Fruit fly (Drosophila melanogaster) S2 (cell line): ENCODE results near the gene CG9297.

Experiments used
- CG8478 ChIP-seq: fragments of >200 bp; optimal IDR thresholded peaks from 2 replicates; lab custom pipeline; 2018
- CTCF ChIP-seq, 2 experiments: fragments of >200 bp; optimal IDR thresholded peaks; 2 replicates each; lab custom pipeline; 2018

The CG9297 gene

dm6 chr3R:13807906-13808305 lies 36.6 kb downstream of the CG9297 start:
- TF ChIP-seq CG8478 (lab: Kevin White, UChicago) (no peak), CTCF (optimal IDR thresholded peaks at IDR 0.05; lab: Kevin White, UChicago) (no peak)

dm6 chr3R:13809261-13809660 lies 38.0 kb downstream of the CG9297 start:
- TF ChIP-seq CTCF (optimal IDR thresholded peaks at IDR 0.05; lab: Kevin White, UChicago) (no peak), CG8478 (lab: Kevin White, UChicago) (no peak)

dm6 chr3R:13810308-13810707 lies 39.0 kb downstream of the CG9297 start:
- TF ChIP-seq CTCF (optimal IDR thresholded peaks at IDR 0.05; lab: Kevin White, UChicago), result no peak
- TF ChIP-seq CG8478 (lab: Kevin White, UChicago), result no peak

- no peak for TF ChIP-seq CG8478 (lab: Kevin White, UChicago)
Measured at dm6 chr3R:13811737-13812136, 40.4 kb downstream of the CG9297 start.

- no peak for TF ChIP-seq CTCF (optimal IDR thresholded peaks at IDR 0.05; lab: Kevin White, UChicago)
- no peak for TF ChIP-seq CG8478 (lab: Kevin White, UChicago)
Measured at dm6 chr3R:13812736-13813250, 41.5 kb downstream of the CG9297 start, which contains the start of the genes tal-1A, tal-2A, tal-3A and tal-AA. tal-1A (plus strand) TSS chr3R:13813109. tal-2A (plus strand) TSS chr3R:13813109. tal-3A (plus strand) TSS chr3R:13813109. tal-AA (plus strand) TSS chr3R:13813109.

dm6 chr3R:13815022-13815440 lies 43.7 kb downstream of the CG9297 start:
- TF ChIP-seq CTCF (optimal IDR thresholded peaks at IDR 0.05; lab: Kevin White, UChicago) (no peak), CG8478 (lab: Kevin White, UChicago) (no peak)

dm6 chr3R:13815566-13816374 lies 44.5 kb downstream of the CG9297 start:
- TF ChIP-seq CG8478 (lab: Kevin White, UChicago) (no peak), CTCF (optimal IDR thresholded peaks at IDR 0.05; lab: Kevin White, UChicago) (no peak)

- TF ChIP-seq CTCF (optimal IDR thresholded peaks at IDR 0.05; lab: Kevin White, UChicago) (no peak), CG8478 (lab: Kevin White, UChicago) (no peak)
Measured at dm6 chr3R:13816375-13816711, 45.0 kb downstream of the CG9297 start.

dm6 chr3R:13817480-13818305 lies 46.4 kb downstream of the CG9297 start:
- no peak for TF ChIP-seq CTCF (optimal IDR thresholded peaks at IDR 0.05; lab: Kevin White, UChicago)
- TF ChIP-seq CG8478 (lab: Kevin White, UChicago), result no peak

dm6 chr3R:13819037-13819436 lies 47.7 kb downstream of the CG9297 start:
- TF ChIP-seq CTCF (optimal IDR thresholded peaks at IDR 0.05; lab: Kevin White, UChicago) (no peak), CG8478 (lab: Kevin White, UChicago) (no peak)

dm6 chr3R:13820483-13820882 lies 49.2 kb downstream of the CG9297 start:
- no peak for TF ChIP-seq CTCF (optimal IDR thresholded peaks at IDR 0.05; lab: Kevin White, UChicago)
- no peak for TF ChIP-seq CG8478 (lab: Kevin White, UChicago)

dm6 chr3R:13822602-13823220 lies 51.4 kb downstream of the CG9297 start:
- no peak for TF ChIP-seq CG8478 (lab: Kevin White, UChicago)
- TF ChIP-seq CTCF (optimal IDR thresholded peaks at IDR 0.05; lab: Kevin White, UChicago), result no peak

dm6 chr3R:13827953-13828922 lies 56.9 kb downstream of the CG9297 start, which contains the start of gene Mst87F:
Mst87F (minus strand) TSS chr3R:13828008.
- TF ChIP-seq CG8478 (lab: Kevin White, UChicago), result no peak
- no peak for TF ChIP-seq CTCF (optimal IDR thresholded peaks at IDR 0.05; lab: Kevin White, UChicago)
